Worm (Caenorhabditis elegans): ENCODE data around the gene abhd-14.

- TF ChIP-seq mdl-1 (tag; optimal IDR thresholded peaks at IDR 0.05): no peak
- no peak for TF ChIP-seq nhr-237 (tag; optimal IDR thresholded peaks at IDR 0.05)
- TF ChIP-seq nhr-77 (tag; optimal IDR thresholded peaks at IDR 0.05): no peak
- no peak for TF ChIP-seq nhr-25 (tag; optimal IDR thresholded peaks at IDR 0.05)
- no peak for TF ChIP-seq ceh-16 (tag; optimal IDR thresholded peaks at IDR 0.05)
- TF ChIP-seq nhr-23 (tag; optimal IDR thresholded peaks at IDR 0.05): no peak
These were observed 38.0 kb downstream of the abhd-14 start, which contains the start of gene lep-2 for ce11 chrIV:991647-992400.

All from whole organism, L2 larva.